Worm (Caenorhabditis elegans) whole organism, young adult: ENCODE measurements around the gene C26B9.5.

ENCODE experiments used
- C06A6.2 ChIP-seq: fragments of 200-800 bp; sonication (Bioruptor generic); conservative IDR thresholded peaks from 2 replicates; pipeline ENCODE4 v1.3.6; 2022; ENCODE audit warnings: missing genetic modification characterization, missing compliant biosample characterization
- ZK185.1 ChIP-seq: sonication (generic microtip); optimal IDR thresholded peaks from 2 replicates; lab custom pipeline; 2016; ENCODE audit warnings: mild to moderate bottlenecking, missing genetic modification characterization, missing compliant biosample characterization; ENCODE audit not compliant: poor library complexity, severe bottlenecking
- aptf-3 ChIP-seq: fragments of 200-800 bp; sonication (Bioruptor generic); IDR thresholded peaks from 2 replicates; pipeline ENCODE4 v1.3.6; 2022; ENCODE audit warnings: missing genetic modification characterization, missing compliant biosample characterization
- attf-6 ChIP-seq: fragments of 200-800 bp; sonication (Bioruptor generic); IDR thresholded peaks from 2 replicates; pipeline ENCODE4 v1.3.6; 2022; ENCODE audit warnings: missing genetic modification reagents, missing genetic modification characterization, missing compliant biosample characterization
- bed-2 ChIP-seq: fragments of 200-800 bp; sonication (Bioruptor generic); IDR thresholded peaks from 2 replicates; pipeline ENCODE4 v1.3.6; 2022; ENCODE audit warnings: missing genetic modification reagents, missing genetic modification characterization, missing compliant biosample characterization
- efl-1 ChIP-seq: fragments of 150-350 bp; optimal IDR thresholded peaks from 2 replicates; lab custom pipeline; 2014; ENCODE audit warnings: missing biosample characterization, missing genetic modification reagents, missing genetic modification characterization
- him-1 ChIP-seq: sonication (generic microtip); optimal IDR thresholded peaks from 2 replicates; lab custom pipeline; 2016; ENCODE audit warnings: missing genotype, missing genetic modification reagents, missing genetic modification characterization, missing compliant biosample characterization
- let-607 ChIP-seq, 2 experiments: fragments of 200-800 bp in 1 of 2; sonication (Bioruptor generic) in 1 of 2; sonication (generic microtip) in 1 of 2; optimal IDR thresholded peaks; 2 replicates each; lab custom pipeline; 2016 to 2018; ENCODE audit warnings: mild to moderate bottlenecking in 2 of 2, missing compliant biosample characterization in 2 of 2, missing genetic modification characterization in 2 of 2, moderate library complexity in 2 of 2, missing genotype in 1 of 2
- mxl-1 ChIP-seq: sonication (generic microtip); optimal IDR thresholded peaks from 2 replicates; lab custom pipeline; 2016; ENCODE audit warnings: missing genetic modification characterization, missing compliant biosample characterization
- snpc-3.4 ChIP-seq: sonication (generic microtip); optimal IDR thresholded peaks from 2 replicates; lab custom pipeline; 2017; ENCODE audit warnings: missing genetic modification characterization, mild to moderate bottlenecking, missing compliant biosample characterization, antibody characterized with exemption, moderate library complexity, missing genotype, missing genetic modification reagents
- snpc-4 ChIP-seq, 5 experiments: fragments of 150-350 bp in 1 of 5; sonication (generic microtip) in 4 of 5; optimal IDR thresholded peaks; 2 replicates each; lab custom pipeline; 2014 to 2018; ENCODE audit warnings: missing genetic modification characterization in 5 of 5, missing biosample characterization in 3 of 5, antibody characterized with exemption in 2 of 5, mild to moderate bottlenecking in 2 of 5, missing compliant biosample characterization in 2 of 5, missing genotype in 2 of 5, moderate library complexity in 2 of 5, missing genetic modification reagents in 1 of 5
- somi-1 ChIP-seq: fragments of 200-800 bp; sonication (Bioruptor generic); optimal IDR thresholded peaks from 2 replicates; lab custom pipeline; 2018; ENCODE audit warnings: mild to moderate bottlenecking, missing genetic modification characterization, missing compliant biosample characterization
- xnd-1 ChIP-seq: sonication (generic microtip); optimal IDR thresholded peaks from 2 replicates; lab custom pipeline; 2016; ENCODE audit warnings: missing genotype, missing genetic modification reagents, missing genetic modification characterization, missing compliant biosample characterization
- zim-3 ChIP-seq: sonication (generic microtip); optimal IDR thresholded peaks from 2 replicates; lab custom pipeline; 2017; ENCODE audit warnings: mild to moderate bottlenecking, missing genetic modification characterization, moderate library complexity, missing compliant biosample characterization

DNA sequence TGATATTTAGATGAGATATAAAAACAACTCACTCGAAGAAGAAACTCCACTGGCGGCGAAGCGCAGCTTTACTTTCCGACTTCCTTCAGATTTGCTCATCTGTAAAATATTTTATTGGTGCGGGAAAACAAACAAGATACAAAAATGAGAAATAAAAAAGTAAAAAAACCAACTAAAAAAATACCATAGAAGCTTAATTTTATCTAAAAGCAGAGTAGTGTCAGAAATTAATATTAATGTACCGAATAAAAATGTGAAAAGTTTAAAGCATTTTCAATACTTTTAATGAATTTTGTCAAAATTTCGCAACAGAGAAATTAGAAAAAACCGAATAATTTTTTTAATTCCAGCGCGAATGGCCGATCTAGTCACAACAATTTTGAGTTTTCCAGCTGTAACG is 6.0 kb upstream of the C26B9.5 start, which contains the start of gene sto-2:
- TF ChIP-seq zim-3 (tag; lab: Kevin White, UChicago) (no peak), aptf-3 (no peak), let-607 (tag; optimal IDR thresholded peaks at IDR 0.05; lab: Kevin White, UChicago) (no peak), snpc-3.4 (no peak), efl-1 (GFP tag; lab: Kevin White, UChicago) (no peak), him-1 (no peak), bed-2 (GFP tag; lab: Robert Waterston, UW) (no peak), snpc-4 (GFP tag; optimal IDR thresholded peaks at IDR 0.05; lab: Kevin White, UChicago) (no peak), snpc-4 (tag; optimal IDR thresholded peaks at IDR 0.05; lab: Kevin White, UChicago) (no peak), somi-1 (no peak), mxl-1 (no peak), C06A6.2 (GFP tag; lab: Robert Waterston, UW) (no peak), attf-6 (GFP tag; lab: Robert Waterston, UW) (no peak), xnd-1 (tag; lab: Kevin White, UChicago) (no peak), ZK185.1 (no peak)
